Fruit fly (Drosophila melanogaster): ENCODE results near the gene Ccdc39.

Gene Ccdc39

DNA sequence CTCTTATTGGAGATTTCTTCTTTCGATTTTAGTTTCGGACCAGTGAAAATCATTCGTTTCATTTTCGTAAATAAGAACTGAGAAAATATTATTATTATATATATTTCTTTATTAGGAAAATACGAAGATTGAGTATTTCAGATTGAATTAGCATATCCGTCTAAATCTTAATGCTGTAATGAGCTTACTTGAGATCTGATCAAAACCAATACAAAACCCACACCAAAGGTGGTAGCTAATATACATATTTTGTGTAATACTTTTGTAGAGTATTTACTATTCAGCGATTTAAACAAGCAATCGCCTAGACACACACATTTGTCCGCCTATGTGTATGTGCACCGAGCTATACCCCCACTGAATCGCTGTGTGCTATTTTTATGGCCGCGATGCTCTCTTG lies 3.8 kb downstream of the Ccdc39 start:
- TF ChIP-seq CG12605 (GFP tag; IDR thresholded peaks at IDR 0.05) (no peak), CG9948 (tag; optimal IDR thresholded peaks at IDR 0.05) (no peak), CG8159 (tag; optimal IDR thresholded peaks at IDR 0.05) (no peak), fd96Ca (GFP tag; IDR thresholded peaks at IDR 0.05) (no peak), CG13204 (GFP tag; optimal IDR thresholded peaks at IDR 0.05) (no peak), CG4496 (GFP tag; IDR thresholded peaks at IDR 0.05) (no peak), CG17806 (tag; optimal IDR thresholded peaks at IDR 0.05) (no peak), CG32121 (GFP tag; IDR thresholded peaks at IDR 0.05) (no peak)

DNA sequence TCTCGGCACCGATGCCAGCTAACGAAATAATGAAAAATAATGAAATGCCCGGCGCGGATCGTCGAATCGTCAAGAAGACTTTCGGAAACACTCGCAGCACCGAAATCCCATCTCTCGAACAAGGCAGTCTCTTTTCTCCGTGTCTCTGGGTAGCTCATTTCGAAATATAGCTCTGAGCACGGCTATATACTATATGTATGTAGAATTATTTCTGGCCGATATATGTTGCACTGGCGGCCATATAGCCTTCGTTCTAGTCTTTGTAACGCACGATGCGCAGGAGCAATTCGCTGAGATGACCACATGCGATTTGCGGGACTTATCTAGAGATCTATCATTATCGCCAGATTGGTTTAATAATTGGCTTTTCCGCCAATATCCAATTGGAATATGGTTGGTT lies 4.3 kb downstream of the Ccdc39 start, which contains the start of gene CG14655:
Gene CG14655, minus strand, starts transcription at position 41 of the 400 bp plus-strand sequence.
- TF ChIP-seq CG4496 (GFP tag; IDR thresholded peaks at IDR 0.05) (no peak), D1 (tag; optimal IDR thresholded peaks at IDR 0.05) (no peak), CG32121 (GFP tag; IDR thresholded peaks at IDR 0.05) (no peak)

DNA sequence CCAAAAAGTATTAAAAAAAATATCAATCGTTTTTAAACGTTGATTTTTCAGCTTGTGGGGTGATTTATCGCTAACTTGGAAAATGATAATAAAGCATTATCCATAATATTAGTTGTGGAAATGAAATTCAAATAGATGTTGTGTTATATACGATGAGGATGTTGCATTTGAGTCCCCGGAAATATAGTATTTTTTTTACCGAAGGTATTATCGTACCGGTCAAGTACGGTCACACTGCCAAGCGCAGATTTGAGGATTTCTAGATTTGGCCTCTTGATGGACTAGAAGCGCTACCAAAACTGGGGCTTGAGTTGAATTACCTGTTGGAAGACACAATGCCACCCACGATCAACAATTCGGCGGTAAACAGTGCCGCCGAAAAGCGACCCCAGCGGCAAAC lies 9.2 kb downstream of the Ccdc39 start:
- TF ChIP-seq Ets98B (GFP tag; IDR thresholded peaks at IDR 0.05): peak; percentile 15; the same call in 1 of the 2 replicates
- no peak for TF ChIP-seq CG12605 (GFP tag; IDR thresholded peaks at IDR 0.05)
- peak; percentile 54; the same call in 1 of the 3 replicates for TF ChIP-seq CG4496 (GFP tag; IDR thresholded peaks at IDR 0.05)
- TF ChIP-seq CG32121 (GFP tag; IDR thresholded peaks at IDR 0.05): 0 out of 2 replicates have a peak, but pooled peaks have one; percentile 12

DNA sequence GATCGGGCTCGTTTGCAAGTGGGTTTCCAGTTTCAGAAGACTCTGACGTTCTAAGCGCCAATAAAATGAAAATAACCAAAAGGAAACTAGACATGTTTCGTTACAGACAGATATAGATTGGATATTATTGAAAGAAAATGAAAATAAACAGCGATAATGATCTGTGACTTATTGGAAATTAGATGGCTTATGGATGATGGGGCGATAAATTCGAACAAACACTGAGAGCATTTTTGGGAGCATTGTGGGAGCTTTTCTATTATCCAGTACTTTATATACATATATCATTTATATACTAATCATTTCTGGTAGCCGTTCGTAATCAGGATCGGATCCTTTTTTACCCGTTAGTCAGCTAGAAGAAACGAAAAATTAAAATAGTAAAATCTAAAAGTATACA lies 9.6 kb downstream of the Ccdc39 start, which contains the start of gene CG44088:
Gene CG44088, minus strand, starts transcription at position 101 of the 400 bp plus-strand sequence.
- no peak for TF ChIP-seq CG4496 (GFP tag; IDR thresholded peaks at IDR 0.05)
- TF ChIP-seq Pif1B (GFP tag; optimal IDR thresholded peaks at IDR 0.05): no peak
- no peak for TF ChIP-seq CG32121 (GFP tag; IDR thresholded peaks at IDR 0.05)
- no peak for TF ChIP-seq D1 (tag; optimal IDR thresholded peaks at IDR 0.05)
- TF ChIP-seq Snoo (tag; optimal IDR thresholded peaks at IDR 0.05): no peak
- no peak for TF ChIP-seq CG8159 (tag; optimal IDR thresholded peaks at IDR 0.05)
- TF ChIP-seq Ets98B (GFP tag; IDR thresholded peaks at IDR 0.05): no peak

DNA sequence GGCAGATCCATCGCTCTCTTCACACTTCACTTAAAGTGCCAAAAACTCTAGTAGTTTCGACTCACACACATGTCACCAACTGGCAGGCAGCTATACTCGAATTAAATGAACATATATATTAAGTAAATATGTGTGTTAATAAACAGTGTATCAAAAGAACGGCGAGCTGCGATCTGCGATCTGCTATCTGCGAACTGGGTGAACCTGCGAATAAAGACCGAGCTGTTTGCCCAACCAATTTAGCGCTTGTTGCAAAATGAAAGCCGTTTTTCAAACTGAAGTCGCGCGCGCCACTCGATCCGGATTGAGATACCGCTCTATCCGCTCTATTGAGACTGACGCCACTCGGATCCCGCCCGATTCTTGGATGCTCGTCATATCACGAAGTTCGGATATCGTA lies 11.4 kb downstream of the Ccdc39 start, which contains the start of gene CG44098:
Gene CG44098, minus strand, starts transcription at position 101 of the 400 bp plus-strand sequence.
- no peak for TF ChIP-seq rn (GFP tag; IDR thresholded peaks at IDR 0.05)
- no peak for TF ChIP-seq CG8159 (tag; optimal IDR thresholded peaks at IDR 0.05)
- no peak for TF ChIP-seq CG4496 (GFP tag; IDR thresholded peaks at IDR 0.05)
- TF ChIP-seq CG14655 (GFP tag; optimal IDR thresholded peaks at IDR 0.05): no peak
- no peak for TF ChIP-seq fd96Ca (GFP tag; IDR thresholded peaks at IDR 0.05)
- no peak for TF ChIP-seq CG12605 (GFP tag; IDR thresholded peaks at IDR 0.05)
- no peak for TF ChIP-seq CG17806 (tag; optimal IDR thresholded peaks at IDR 0.05)
- no peak for TF ChIP-seq CG10348 (GFP tag; IDR thresholded peaks at IDR 0.05)
- TF ChIP-seq CG13204 (GFP tag; optimal IDR thresholded peaks at IDR 0.05): no peak
- TF ChIP-seq Ets98B (GFP tag; IDR thresholded peaks at IDR 0.05): no peak
- no peak for TF ChIP-seq CG15710 (tag; optimal IDR thresholded peaks at IDR 0.05)
- no peak for TF ChIP-seq Snoo (tag; optimal IDR thresholded peaks at IDR 0.05)
- TF ChIP-seq CG32121 (GFP tag; IDR thresholded peaks at IDR 0.05): no peak
- TF ChIP-seq CG8301 (tag; optimal IDR thresholded peaks at IDR 0.05): no peak
- TF ChIP-seq Pif1B (GFP tag; optimal IDR thresholded peaks at IDR 0.05): no peak
- TF ChIP-seq CG9948 (tag; optimal IDR thresholded peaks at IDR 0.05): no peak
- no peak for TF ChIP-seq Pif1A (GFP tag; optimal IDR thresholded peaks at IDR 0.05)
- no peak for TF ChIP-seq gl (tag; optimal IDR thresholded peaks at IDR 0.05)

DNA sequence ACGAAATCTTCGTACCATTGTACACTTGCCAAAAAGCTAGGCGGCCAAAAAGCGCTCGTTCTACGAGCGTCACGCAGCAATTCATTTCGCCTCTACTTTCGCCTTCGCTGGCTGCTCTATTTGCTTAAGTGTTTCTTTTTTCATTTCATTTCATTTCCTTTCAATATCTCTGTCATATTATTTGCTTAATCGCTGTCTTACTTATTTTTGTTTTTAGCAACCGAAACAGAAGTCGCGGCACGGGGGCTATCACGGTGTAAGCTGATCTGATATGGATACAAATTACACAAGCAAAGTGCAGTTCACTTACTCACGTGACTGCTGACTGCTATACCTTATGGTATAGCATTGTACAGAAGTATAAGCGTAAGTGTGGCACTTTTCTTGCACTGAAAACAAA lies 13.2 kb downstream of the Ccdc39 start:
- TF ChIP-seq fd96Ca (GFP tag; IDR thresholded peaks at IDR 0.05): no peak

DNA sequence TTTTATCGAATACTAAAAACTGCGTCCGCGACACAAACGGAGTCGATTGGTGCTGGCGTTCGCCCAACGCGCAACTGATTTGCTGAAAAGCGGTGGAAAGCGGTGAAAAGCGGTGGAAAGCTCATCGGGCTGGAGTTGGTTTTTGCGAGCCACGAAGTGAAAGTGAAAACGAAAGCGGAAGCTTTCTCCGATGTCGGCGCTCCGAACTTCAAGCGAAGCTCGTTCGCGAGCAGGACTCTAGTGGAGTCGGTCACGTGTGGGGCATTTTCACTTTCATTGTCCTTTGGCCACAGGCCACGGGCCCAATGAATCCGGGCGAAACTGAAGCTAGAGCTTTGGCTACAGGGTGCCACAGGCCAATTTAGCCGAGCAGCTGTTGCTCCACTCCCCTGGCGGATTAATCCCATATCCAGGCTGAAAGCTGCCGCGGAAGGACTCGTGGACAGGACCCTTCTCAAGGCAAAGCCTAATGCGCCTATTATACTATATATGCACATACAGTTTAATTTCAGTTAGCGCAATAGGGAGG lies 15.7 kb downstream of the Ccdc39 start:
- peak; percentile 0 for TF ChIP-seq CG13204 (GFP tag; optimal IDR thresholded peaks at IDR 0.05)
- no peak for TF ChIP-seq CG12605 (GFP tag; IDR thresholded peaks at IDR 0.05)
- no peak for TF ChIP-seq CG17806 (tag; optimal IDR thresholded peaks at IDR 0.05)
- TF ChIP-seq CG10348 (GFP tag; IDR thresholded peaks at IDR 0.05): no peak
- TF ChIP-seq CG32121 (GFP tag; IDR thresholded peaks at IDR 0.05): no peak
- no peak for TF ChIP-seq Pif1A (GFP tag; optimal IDR thresholded peaks at IDR 0.05)
- no peak for TF ChIP-seq CG15710 (tag; optimal IDR thresholded peaks at IDR 0.05)
- TF ChIP-seq fd96Ca (GFP tag; IDR thresholded peaks at IDR 0.05): 0 out of 3 replicates have a peak, but pooled peaks have one; percentile 35
- TF ChIP-seq CG14655 (GFP tag; optimal IDR thresholded peaks at IDR 0.05): peak; percentile 48

DNA sequence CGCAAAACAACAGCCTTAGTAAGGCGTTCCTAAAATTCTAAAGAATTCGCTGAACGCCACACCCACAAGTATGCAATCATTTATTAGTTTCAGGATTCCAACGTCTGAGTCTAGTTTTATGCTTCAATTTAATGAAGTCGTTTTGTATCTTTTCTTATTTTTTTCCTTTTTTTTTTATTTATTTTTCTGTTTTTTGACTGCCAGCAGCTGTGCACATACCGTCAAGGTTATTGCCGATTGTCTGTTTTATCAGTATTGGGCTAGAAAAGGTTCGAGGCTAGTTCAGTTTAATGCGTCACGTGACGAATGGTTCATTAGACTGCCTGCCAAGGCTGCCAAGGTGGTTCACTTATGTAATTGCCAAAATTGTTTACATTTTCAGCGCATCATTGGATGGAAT lies 23.1 kb downstream of the Ccdc39 start:
- TF ChIP-seq EcR (GFP tag; optimal IDR thresholded peaks at IDR 0.05): no peak
- no peak for TF ChIP-seq CG12605 (GFP tag; IDR thresholded peaks at IDR 0.05)
- TF ChIP-seq CG4496 (GFP tag; IDR thresholded peaks at IDR 0.05): no peak
- no peak for TF ChIP-seq CG10348 (GFP tag; IDR thresholded peaks at IDR 0.05)
- TF ChIP-seq D1 (tag; optimal IDR thresholded peaks at IDR 0.05): no peak
- no peak for TF ChIP-seq gl (tag; optimal IDR thresholded peaks at IDR 0.05)
- peak; percentile 14 for TF ChIP-seq Pif1A (GFP tag; optimal IDR thresholded peaks at IDR 0.05)
- TF ChIP-seq CG17806 (tag; optimal IDR thresholded peaks at IDR 0.05): no peak
- TF ChIP-seq Snoo (tag; optimal IDR thresholded peaks at IDR 0.05): peak; percentile 46
- TF ChIP-seq CG8159 (tag; optimal IDR thresholded peaks at IDR 0.05): no peak
- TF ChIP-seq fd96Ca (GFP tag; IDR thresholded peaks at IDR 0.05): no peak
- TF ChIP-seq Ets98B (GFP tag; IDR thresholded peaks at IDR 0.05): no peak
- no peak for TF ChIP-seq CG14655 (GFP tag; optimal IDR thresholded peaks at IDR 0.05)
- TF ChIP-seq CG34367 (tag; optimal IDR thresholded peaks at IDR 0.05): no peak
- no peak for TF ChIP-seq CG9948 (tag; optimal IDR thresholded peaks at IDR 0.05)
- no peak for TF ChIP-seq CG32121 (GFP tag; IDR thresholded peaks at IDR 0.05)
